Fruit fly (Drosophila melanogaster): ENCODE data around the gene CG4565.

CG4565 gene

dm6 chr3R:10826796-10827524, 25.6 kb upstream of the CG4565 start, which contains the start of gene Cad86C (continued):
- TF ChIP-seq CG4617 (GFP tag; optimal IDR thresholded peaks at IDR 0.05; ENCODE audit: borderline replicate concordance) (no peak), CG43689 (GFP tag; IDR thresholded peaks at IDR 0.05) (no peak), ssp (GFP tag; IDR thresholded peaks at IDR 0.05) (no peak), cato (GFP tag; optimal IDR thresholded peaks at IDR 0.05; ENCODE audit: borderline replicate concordance) (no peak), CG8281 (tag; optimal IDR thresholded peaks at IDR 0.05) (no peak), fu2 (GFP tag; optimal IDR thresholded peaks at IDR 0.05) (no peak), CG34224 (GFP tag; IDR thresholded peaks at IDR 0.05; ENCODE audit: partially characterized antibody) (peak; percentile 46), seq (GFP tag; IDR thresholded peaks at IDR 0.05) (no peak; the same call in 1 of the 2 replicates), dati (GFP tag; IDR thresholded peaks at IDR 0.05) (no peak), Opbp (GFP tag; IDR thresholded peaks at IDR 0.05; ENCODE audit: partially characterized antibody) (no peak), CG17568 (GFP tag; optimal IDR thresholded peaks at IDR 0.05) (no peak), CG10209 (GFP tag; optimal IDR thresholded peaks at IDR 0.05) (no peak), CG4424 (GFP tag; optimal IDR thresholded peaks at IDR 0.05) (no peak), Asciz (GFP tag; optimal IDR thresholded peaks at IDR 0.05) (peak; percentile 11), Hand (GFP tag; optimal IDR thresholded peaks at IDR 0.05) (no peak), CG17186 (GFP tag; optimal IDR thresholded peaks at IDR 0.05) (no peak), Lim3 (GFP tag; IDR thresholded peaks at IDR 0.05) (no peak), bowl (GFP tag; IDR thresholded peaks at IDR 0.05) (no peak), vfl (GFP tag; optimal IDR thresholded peaks at IDR 0.05) (no peak), CG4854 (GFP tag; optimal IDR thresholded peaks at IDR 0.05) (no peak), CG9215 (GFP tag; IDR thresholded peaks at IDR 0.05) (no peak), CG4282 (GFP tag; optimal IDR thresholded peaks at IDR 0.05) (no peak), CG7745 (tag; optimal IDR thresholded peaks at IDR 0.05) (no peak), HLH54F (GFP tag; optimal IDR thresholded peaks at IDR 0.05) (no peak), Bdp1 (GFP tag; optimal IDR thresholded peaks at IDR 0.05) (no peak), dm (GFP tag; optimal IDR thresholded peaks at IDR 0.05) (no peak), HLH4C (GFP tag; IDR thresholded peaks at IDR 0.05; ENCODE audit: partially characterized antibody) (peak; percentile 75), abd-A (tag; optimal IDR thresholded peaks at IDR 0.05) (no peak), jumu (GFP tag; optimal IDR thresholded peaks at IDR 0.05) (no peak), stwl (tag; optimal IDR thresholded peaks at IDR 0.05) (no peak), sim (GFP tag; IDR thresholded peaks at IDR 0.05) (peak; percentile 11; the same call in 1 of the 2 replicates), fd64A (GFP tag; optimal IDR thresholded peaks at IDR 0.05) (no peak), Aef1 (GFP tag; IDR thresholded peaks at IDR 0.05) (no peak), esg (GFP tag; conservative IDR thresholded peaks at IDR 0.05) (no peak), odd (GFP tag; optimal IDR thresholded peaks at IDR 0.05) (no peak), CG3163 (GFP tag; optimal IDR thresholded peaks at IDR 0.05) (peak; percentile 23), CG7839 (tag; optimal IDR thresholded peaks at IDR 0.05) (no peak), stc (GFP tag; IDR thresholded peaks at IDR 0.05) (peak; percentile 20; the same call in 1 of the 2 replicates), CG8924 (tag; optimal IDR thresholded peaks at IDR 0.05) (no peak), chn (GFP tag; optimal IDR thresholded peaks at IDR 0.05) (no peak), Nf-YC (tag; optimal IDR thresholded peaks at IDR 0.05) (no peak), mld (GFP tag; IDR thresholded peaks at IDR 0.05; ENCODE audit: partially characterized antibody) (no peak), Bgb (GFP tag; IDR thresholded peaks at IDR 0.05; ENCODE audit: partially characterized antibody) (peak; percentile 69), kni (GFP tag; optimal IDR thresholded peaks at IDR 0.05) (peak; percentile 63), Six4 (GFP tag; optimal IDR thresholded peaks at IDR 0.05) (no peak), fd3F (GFP tag; optimal IDR thresholded peaks at IDR 0.05) (no peak), cas (GFP tag; IDR thresholded peaks at IDR 0.05) (no peak), slou (GFP tag; optimal IDR thresholded peaks at IDR 0.05) (no peak), zf30C (GFP tag; optimal IDR thresholded peaks at IDR 0.05) (no peak), Scr (GFP tag; IDR thresholded peaks at IDR 0.05; ENCODE audit: partially characterized antibody) (no peak)

All from whole organism, embryonic.